Fruit fly (Drosophila melanogaster) whole organism, wandering third instar larva: ENCODE measurements around the gene CG34126.

Experiments
- Abd-B ChIP-seq: fragments of >200 bp; optimal IDR thresholded peaks from 2 replicates; lab custom pipeline; 2017; ENCODE audit warnings: missing biosample characterization, missing genetic modification characterization
- CG32264 ChIP-seq: fragments of 200-800 bp; sonication (Bioruptor generic); optimal IDR thresholded peaks from 2 replicates; lab custom pipeline; 2016; ENCODE audit warnings: missing biosample characterization, missing genetic modification characterization
- CG9705 ChIP-seq: fragments of 200-800 bp; sonication (Bioruptor generic); optimal IDR thresholded peaks from 2 replicates; lab custom pipeline; 2018; ENCODE audit warnings: missing biosample characterization, mild to moderate bottlenecking, missing genetic modification characterization
- CrebA ChIP-seq: fragments of 200-800 bp; sonication (Bioruptor generic); optimal IDR thresholded peaks from 2 replicates; lab custom pipeline; 2016; ENCODE audit warnings: missing biosample characterization, mild to moderate bottlenecking, missing genetic modification characterization, borderline replicate concordance
- Dfd ChIP-seq: fragments of >200 bp; optimal IDR thresholded peaks from 2 replicates; lab custom pipeline; 2017; ENCODE audit warnings: missing biosample characterization, missing genetic modification characterization
- Dif ChIP-seq: fragments of 200-275, 200-300 bp; sonication (Bioruptor generic); optimal IDR thresholded peaks from 2 replicates; lab custom pipeline; 2018; ENCODE audit warnings: missing biosample characterization, missing genetic modification characterization; ENCODE audit not compliant: partially characterized antibody
- GATAd ChIP-seq: sonication (Bioruptor generic); optimal IDR thresholded peaks from 2 replicates; lab custom pipeline; 2016; ENCODE audit warnings: missing biosample characterization, missing genetic modification characterization
- HLH106 ChIP-seq: fragments of 200-800 bp; optimal IDR thresholded peaks from 3 replicates; lab custom pipeline; 2019; ENCODE audit warnings: missing biosample characterization, mild to moderate bottlenecking, missing genetic modification characterization, moderate library complexity
- Hnf4 ChIP-seq: fragments of 200-800 bp; sonication (Bioruptor generic); optimal IDR thresholded peaks from 2 replicates; lab custom pipeline; 2016; ENCODE audit warnings: missing biosample characterization, mild to moderate bottlenecking, missing genetic modification characterization
- Hr78 ChIP-seq: fragments of >200 bp; optimal IDR thresholded peaks from 2 replicates; lab custom pipeline; 2017; ENCODE audit warnings: missing biosample characterization, missing genetic modification characterization
- Hr83 ChIP-seq: fragments of 200-300 bp; sonication (Bioruptor generic); optimal IDR thresholded peaks from 2 replicates; lab custom pipeline; 2016; ENCODE audit warnings: missing biosample characterization, mild to moderate bottlenecking, missing genetic modification characterization, moderate library complexity; ENCODE audit not compliant: poor library complexity, severe bottlenecking
- Jra ChIP-seq: sonication (Bioruptor generic); optimal IDR thresholded peaks from 2 replicates; lab custom pipeline; 2016; ENCODE audit warnings: missing biosample characterization, missing genetic modification characterization
- Mio ChIP-seq: sonication (Bioruptor generic); optimal IDR thresholded peaks from 2 replicates; lab custom pipeline; 2016; ENCODE audit warnings: missing biosample characterization, missing genetic modification characterization
- Myc ChIP-seq: fragments of >200 bp; optimal IDR thresholded peaks from 2 replicates; lab custom pipeline; 2017
- N ChIP-seq: fragments of >200 bp; optimal IDR thresholded peaks from 2 replicates; lab custom pipeline; 2018; ENCODE audit warnings: missing biosample characterization, missing external identifiers, missing genetic modification characterization
- OdsH ChIP-seq: fragments of 200-800 bp; sonication (Bioruptor generic); optimal IDR thresholded peaks from 2 replicates; lab custom pipeline; 2016; ENCODE audit warnings: missing biosample characterization, mild to moderate bottlenecking, missing genetic modification characterization
- Rel ChIP-seq, 2 experiments: fragments of 200-800 bp; sonication (Bioruptor generic) in 1 of 2; optimal IDR thresholded peaks; 2 replicates in 1 of 2; 3 replicates in 1 of 2; lab custom pipeline; 2016 to 2019; ENCODE audit warnings: mild to moderate bottlenecking in 2 of 2, missing biosample characterization in 2 of 2, missing genetic modification characterization in 2 of 2, moderate library complexity in 1 of 2
- Sp1 ChIP-seq: fragments of 200-800 bp; sonication (Bioruptor generic); optimal IDR thresholded peaks from 3 replicates; lab custom pipeline; 2019; ENCODE audit warnings: missing biosample characterization, mild to moderate bottlenecking, missing genetic modification characterization, moderate library complexity
- Vsx2 ChIP-seq: fragments of 200-300, 225-300 bp; sonication (Bioruptor generic); optimal IDR thresholded peaks from 2 replicates; lab custom pipeline; 2018; ENCODE audit warnings: missing biosample characterization, missing genetic modification characterization; ENCODE audit not compliant: partially characterized antibody
- br ChIP-seq: fragments of 200-800 bp; sonication (Bioruptor generic); optimal IDR thresholded peaks from 2 replicates; lab custom pipeline; 2016; ENCODE audit warnings: missing biosample characterization, missing genetic modification characterization
- brk ChIP-seq: fragments of 200-800 bp; sonication (Bioruptor generic); optimal IDR thresholded peaks from 2 replicates; lab custom pipeline; 2016; ENCODE audit warnings: missing biosample characterization, mild to moderate bottlenecking, missing genetic modification characterization
- dl ChIP-seq, 2 experiments: fragments of 175-275, 200-275 bp in 1 of 2; fragments of 200-275 bp in 1 of 2; sonication (Bioruptor generic); optimal IDR thresholded peaks; lab custom pipeline; 2018; ENCODE audit warnings: mild to moderate bottlenecking in 2 of 2, missing biosample characterization in 2 of 2, missing genetic modification characterization in 2 of 2, moderate library complexity in 2 of 2; ENCODE audit not compliant: partially characterized antibody in 2 of 2, insufficient read depth in 1 of 2
- dmrt93B ChIP-seq: fragments of 200-800 bp; sonication (Bioruptor generic); optimal IDR thresholded peaks from 2 replicates; lab custom pipeline; 2018; ENCODE audit warnings: missing biosample characterization, mild to moderate bottlenecking, missing genetic modification characterization
- dsf ChIP-seq: sonication (Bioruptor generic); optimal IDR thresholded peaks from 2 replicates; lab custom pipeline; 2016; ENCODE audit warnings: missing biosample characterization, missing genetic modification characterization, borderline replicate concordance
- ey ChIP-seq: fragments of 200-800 bp; sonication (Bioruptor generic); optimal IDR thresholded peaks from 2 replicates; lab custom pipeline; 2016; ENCODE audit warnings: missing biosample characterization, missing genetic modification characterization
- foxo ChIP-seq, 2 experiments: fragments of 200-800 bp; sonication (Bioruptor generic); optimal IDR thresholded peaks; 2 replicates in 1 of 2; 3 replicates in 1 of 2; lab custom pipeline; 2016 to 2017; ENCODE audit warnings: missing biosample characterization in 2 of 2, missing genetic modification characterization in 2 of 2
- fru ChIP-seq: fragments of 200-800 bp; sonication (Bioruptor generic); optimal IDR thresholded peaks from 3 replicates; lab custom pipeline; 2016; ENCODE audit warnings: missing biosample characterization, mild to moderate bottlenecking, missing genetic modification characterization
- h ChIP-seq: fragments of 200-800 bp; sonication (Bioruptor generic); optimal IDR thresholded peaks from 3 replicates; lab custom pipeline; 2016; ENCODE audit warnings: missing biosample characterization, mild to moderate bottlenecking, missing genetic modification characterization
- jim ChIP-seq: fragments of 175-275, 200-325 bp; sonication (Bioruptor generic); optimal IDR thresholded peaks from 2 replicates; lab custom pipeline; 2016; ENCODE audit warnings: missing biosample characterization, mild to moderate bottlenecking, missing genetic modification characterization
- lola ChIP-seq: fragments of >200 bp; optimal IDR thresholded peaks from 2 replicates; lab custom pipeline; 2017; ENCODE audit warnings: missing biosample characterization, missing genetic modification characterization
- pan ChIP-seq: fragments of >200 bp; optimal IDR thresholded peaks from 2 replicates; lab custom pipeline; 2017
- psq ChIP-seq: fragments of 200-800 bp; sonication (Bioruptor generic); optimal IDR thresholded peaks from 3 replicates; lab custom pipeline; 2017; ENCODE audit warnings: missing biosample characterization, mild to moderate bottlenecking, missing genetic modification characterization, moderate library complexity
- rgr ChIP-seq: fragments of 200-800 bp; sonication (Bioruptor generic); optimal IDR thresholded peaks from 3 replicates; lab custom pipeline; 2016; ENCODE audit warnings: missing biosample characterization, mild to moderate bottlenecking, missing genetic modification characterization
- sage ChIP-seq: fragments of 200-800 bp; sonication (Bioruptor generic); optimal IDR thresholded peaks from 2 replicates; lab custom pipeline; 2016; ENCODE audit warnings: missing biosample characterization, mild to moderate bottlenecking, missing genetic modification characterization
- sv ChIP-seq: fragments of 200-800 bp; sonication (Bioruptor generic); optimal IDR thresholded peaks from 3 replicates; lab custom pipeline; 2016; ENCODE audit warnings: missing biosample characterization, missing genetic modification characterization
- tai ChIP-seq: sonication (Bioruptor generic); optimal IDR thresholded peaks from 2 replicates; lab custom pipeline; 2016; ENCODE audit warnings: missing biosample characterization, missing genetic modification characterization
- usp ChIP-seq: fragments of >200 bp; optimal IDR thresholded peaks from 2 replicates; lab custom pipeline; 2017; ENCODE audit warnings: missing biosample characterization, missing genetic modification characterization
- woc ChIP-seq: sonication (Bioruptor generic); optimal IDR thresholded peaks from 2 replicates; lab custom pipeline; 2016; ENCODE audit warnings: missing biosample characterization, mild to moderate bottlenecking, missing genetic modification characterization

The CG34126 gene

dm6 chr2L:5000287-5000871, 19.0 kb downstream of the CG34126 start:
- no peak for TF ChIP-seq jim (GFP tag; lab: Kevin White, UChicago)
- peak; percentile 85 for TF ChIP-seq rgr (GFP tag; lab: Kevin White, UChicago)
- TF ChIP-seq sv (GFP tag; lab: Kevin White, UChicago), result peak; percentile 64
- no peak for TF ChIP-seq Hr78 (GFP tag; lab: Kevin White, UChicago)
- TF ChIP-seq dmrt93B (GFP tag; lab: Kevin White, UChicago), result peak; percentile 73
- TF ChIP-seq brk (GFP tag; lab: Kevin White, UChicago), result peak; percentile 71
- TF ChIP-seq Vsx2 (GFP tag; lab: Kevin White, UChicago), result no peak
- no peak for TF ChIP-seq Dfd (GFP tag; lab: Kevin White, UChicago)
- no peak for TF ChIP-seq usp (GFP tag; lab: Kevin White, UChicago)
- no peak for TF ChIP-seq Abd-B (GFP tag; lab: Kevin White, UChicago)
- peak; percentile 76 for TF ChIP-seq CG32264 (GFP tag; lab: Kevin White, UChicago)
- TF ChIP-seq GATAd (GFP tag; lab: Kevin White, UChicago), result no peak
- peak; percentile 96 for TF ChIP-seq Sp1 (GFP tag; lab: Kevin White, UChicago)
- TF ChIP-seq Myc (lab: Kevin White, UChicago), result no peak
- peak; percentile 76 for TF ChIP-seq CG9705 (GFP tag; lab: Kevin White, UChicago)
- TF ChIP-seq psq, result peak; percentile 89
- peak; percentile 96 for TF ChIP-seq woc
- TF ChIP-seq fru (GFP tag; lab: Kevin White, UChicago), result peak; percentile 95
- TF ChIP-seq ey, result peak; percentile 91
- peak; percentile 52 to 88 for TF ChIP-seq foxo (GFP tag; optimal IDR thresholded peaks at IDR 0.05; lab: Kevin White, UChicago)
- TF ChIP-seq HLH106 (tag; lab: Kevin White, UChicago), result peak; percentile 89
- TF ChIP-seq br (GFP tag; lab: Kevin White, UChicago), result peak; percentile 93
- peak; percentile 85 for TF ChIP-seq Hnf4 (GFP tag; lab: Kevin White, UChicago)
- TF ChIP-seq pan (lab: Kevin White, UChicago), result no peak
- peak; percentile 6 for TF ChIP-seq Mio (GFP tag; lab: Kevin White, UChicago)
- peak; percentile 69 for TF ChIP-seq sage (GFP tag; lab: Kevin White, UChicago)
- TF ChIP-seq tai (GFP tag; lab: Kevin White, UChicago), result peak; percentile 84
- TF ChIP-seq h (GFP tag; lab: Kevin White, UChicago), result peak; percentile 92
- TF ChIP-seq lola (GFP tag; lab: Kevin White, UChicago), result no peak
- TF ChIP-seq dl (GFP tag; optimal IDR thresholded peaks at IDR 0.05; lab: Kevin White, UChicago; ENCODE audit: insufficient read depth in 1 of 2, partially characterized antibody in 2 of 2), result no peak
- peak; percentile 63 for TF ChIP-seq Rel (GFP tag; optimal IDR thresholded peaks at IDR 0.05; lab: Kevin White, UChicago)
- TF ChIP-seq Rel (tag; optimal IDR thresholded peaks at IDR 0.05; lab: Kevin White, UChicago), result peak; percentile 62
- TF ChIP-seq Hr83, result no peak
- TF ChIP-seq Dif (GFP tag; lab: Kevin White, UChicago), result peak; percentile 21
- TF ChIP-seq Jra (GFP tag; lab: Kevin White, UChicago), result peak; percentile 82
- TF ChIP-seq CrebA, result no peak
- peak; percentile 88 for TF ChIP-seq OdsH
- peak; percentile 51 for TF ChIP-seq dsf (GFP tag; lab: Kevin White, UChicago)
- TF ChIP-seq N (GFP tag; lab: Kevin White, UChicago), result no peak

dm6 chr2L:5000919-5001581, 19.6 kb downstream of the CG34126 start:
- TF ChIP-seq Rel (GFP tag; optimal IDR thresholded peaks at IDR 0.05; lab: Kevin White, UChicago) (no peak), Rel (tag; optimal IDR thresholded peaks at IDR 0.05; lab: Kevin White, UChicago) (peak; percentile 13), lola (GFP tag; lab: Kevin White, UChicago) (peak; percentile 93), N (GFP tag; lab: Kevin White, UChicago) (peak; percentile 97), rgr (GFP tag; lab: Kevin White, UChicago) (no peak), HLH106 (tag; lab: Kevin White, UChicago) (no peak), Hr78 (GFP tag; lab: Kevin White, UChicago) (peak; percentile 61), sage (GFP tag; lab: Kevin White, UChicago) (no peak), sv (GFP tag; lab: Kevin White, UChicago) (peak; percentile 7), Myc (lab: Kevin White, UChicago) (peak; percentile 76), Dif (GFP tag; lab: Kevin White, UChicago) (peak; percentile 77), Vsx2 (GFP tag; lab: Kevin White, UChicago) (peak; percentile 23)
